Fruit fly (Drosophila melanogaster): ENCODE results near the gene CG13995.

Gene CG13995

dm6 chr2L:6031838-6032237 lies 22.3 kb upstream of the CG13995 start:
- TF ChIP-seq CG15710 (tag; optimal IDR thresholded peaks at IDR 0.05) (peak; percentile 56), gl (tag; optimal IDR thresholded peaks at IDR 0.05) (no peak), Pif1B (GFP tag; optimal IDR thresholded peaks at IDR 0.05) (no peak), CG8159 (tag; optimal IDR thresholded peaks at IDR 0.05) (peak; percentile 69), CG8301 (tag; optimal IDR thresholded peaks at IDR 0.05) (no peak), CG4496 (GFP tag; IDR thresholded peaks at IDR 0.05) (peak; percentile 60; the same call in 1 of the 3 replicates), D1 (tag; optimal IDR thresholded peaks at IDR 0.05) (no peak), Ets98B (GFP tag; IDR thresholded peaks at IDR 0.05) (peak; percentile 69), CG34367 (tag; optimal IDR thresholded peaks at IDR 0.05) (peak; percentile 45), Pif1A (GFP tag; optimal IDR thresholded peaks at IDR 0.05) (no peak), CG32121 (GFP tag; IDR thresholded peaks at IDR 0.05) (no peak), fd96Ca (GFP tag; IDR thresholded peaks at IDR 0.05) (peak; percentile 28; the same call in 1 of the 3 replicates), CG17806 (tag; optimal IDR thresholded peaks at IDR 0.05) (peak; percentile 44), CG9948 (tag; optimal IDR thresholded peaks at IDR 0.05) (peak; percentile 29), EcR (GFP tag; optimal IDR thresholded peaks at IDR 0.05) (peak; percentile 40)

dm6 chr2L:6034344-6034743 lies 19.8 kb upstream of the CG13995 start, which contains the start of gene CG9109:
Gene CG9109 (minus strand): TSS chr2L:6034423.
- TF ChIP-seq Pif1B (GFP tag; optimal IDR thresholded peaks at IDR 0.05) (no peak), CG12605 (GFP tag; IDR thresholded peaks at IDR 0.05) (peak; percentile 40; the same call in 1 of the 2 replicates)

dm6 chr2L:6035155-6035554 lies 18.9 kb upstream of the CG13995 start:
- TF ChIP-seq Ets98B (GFP tag; IDR thresholded peaks at IDR 0.05) (no peak), fd96Ca (GFP tag; IDR thresholded peaks at IDR 0.05) (no peak), Pif1A (GFP tag; optimal IDR thresholded peaks at IDR 0.05) (no peak), CG8159 (tag; optimal IDR thresholded peaks at IDR 0.05) (no peak), D1 (tag; optimal IDR thresholded peaks at IDR 0.05) (no peak), CG13204 (GFP tag; optimal IDR thresholded peaks at IDR 0.05) (no peak)

dm6 chr2L:6036710-6037109 lies 17.4 kb upstream of the CG13995 start, which contains the start of gene mtm:
Gene mtm (minus strand): TSS chr2L:6037015.
- TF ChIP-seq Ets98B (GFP tag; IDR thresholded peaks at IDR 0.05), result no peak
- TF ChIP-seq CG9948 (tag; optimal IDR thresholded peaks at IDR 0.05), result no peak
- TF ChIP-seq D1 (tag; optimal IDR thresholded peaks at IDR 0.05), result no peak
- TF ChIP-seq gl (tag; optimal IDR thresholded peaks at IDR 0.05), result no peak
- no peak for TF ChIP-seq EcR (GFP tag; optimal IDR thresholded peaks at IDR 0.05)
- no peak for TF ChIP-seq CG13204 (GFP tag; optimal IDR thresholded peaks at IDR 0.05)
- no peak for TF ChIP-seq Pif1A (GFP tag; optimal IDR thresholded peaks at IDR 0.05)
- no peak for TF ChIP-seq CG10348 (GFP tag; IDR thresholded peaks at IDR 0.05)
- no peak for TF ChIP-seq fd96Ca (GFP tag; IDR thresholded peaks at IDR 0.05)
- TF ChIP-seq CG12605 (GFP tag; IDR thresholded peaks at IDR 0.05), result no peak
- no peak for TF ChIP-seq CG17806 (tag; optimal IDR thresholded peaks at IDR 0.05)

dm6 chr2L:6037830-6038229 lies 16.3 kb upstream of the CG13995 start, which contains the start of the genes CG9117 and CG31643:
Gene CG9117 (minus strand): TSS chr2L:6037902.
Gene CG31643 (plus strand): TSS chr2L:6038117.
- TF ChIP-seq Snoo (tag; optimal IDR thresholded peaks at IDR 0.05) (peak; percentile 8), CG32121 (GFP tag; IDR thresholded peaks at IDR 0.05) (no peak), fd96Ca (GFP tag; IDR thresholded peaks at IDR 0.05) (no peak), rn (GFP tag; IDR thresholded peaks at IDR 0.05) (no peak), CG9948 (tag; optimal IDR thresholded peaks at IDR 0.05) (peak; percentile 24), Ets98B (GFP tag; IDR thresholded peaks at IDR 0.05) (peak; percentile 41), CG12605 (GFP tag; IDR thresholded peaks at IDR 0.05) (peak; percentile 78; the same call in 1 of the 2 replicates), CG17806 (tag; optimal IDR thresholded peaks at IDR 0.05) (peak; percentile 39), CG15710 (tag; optimal IDR thresholded peaks at IDR 0.05) (peak; percentile 68)

- no peak for TF ChIP-seq Pif1A (GFP tag; optimal IDR thresholded peaks at IDR 0.05)
- TF ChIP-seq Pif1B (GFP tag; optimal IDR thresholded peaks at IDR 0.05), result no peak
- TF ChIP-seq CG9948 (tag; optimal IDR thresholded peaks at IDR 0.05), result no peak
- TF ChIP-seq fd96Ca (GFP tag; IDR thresholded peaks at IDR 0.05), result no peak
- TF ChIP-seq rn (GFP tag; IDR thresholded peaks at IDR 0.05), result no peak
- no peak for TF ChIP-seq gl (tag; optimal IDR thresholded peaks at IDR 0.05)
- TF ChIP-seq CG13204 (GFP tag; optimal IDR thresholded peaks at IDR 0.05), result no peak
- TF ChIP-seq CG17806 (tag; optimal IDR thresholded peaks at IDR 0.05), result no peak
- TF ChIP-seq CG32121 (GFP tag; IDR thresholded peaks at IDR 0.05), result no peak
- no peak for TF ChIP-seq CG8301 (tag; optimal IDR thresholded peaks at IDR 0.05)
- TF ChIP-seq CG14655 (GFP tag; optimal IDR thresholded peaks at IDR 0.05), result no peak
- TF ChIP-seq CG12605 (GFP tag; IDR thresholded peaks at IDR 0.05), result no peak
- TF ChIP-seq CG15710 (tag; optimal IDR thresholded peaks at IDR 0.05), result no peak
- no peak for TF ChIP-seq CG4496 (GFP tag; IDR thresholded peaks at IDR 0.05)
These were observed 8.6 kb upstream of the CG13995 start for dm6 chr2L:6045484-6045883.

dm6 chr2L:6045972-6046718 lies 8.0 kb upstream of the CG13995 start, which contains the start of gene Pfas:
Gene Pfas (minus strand): TSS chr2L:6046050.
- TF ChIP-seq CG12605 (GFP tag; IDR thresholded peaks at IDR 0.05) (no peak), gl (tag; optimal IDR thresholded peaks at IDR 0.05) (peak; percentile 3), rn (GFP tag; IDR thresholded peaks at IDR 0.05) (no peak), Ets98B (GFP tag; IDR thresholded peaks at IDR 0.05) (peak; percentile 65), fd96Ca (GFP tag; IDR thresholded peaks at IDR 0.05) (peak; percentile 68; the same call in 2 of the 3 replicates), CG9948 (tag; optimal IDR thresholded peaks at IDR 0.05) (peak; percentile 35), CG17806 (tag; optimal IDR thresholded peaks at IDR 0.05) (peak; percentile 51), CG14655 (GFP tag; optimal IDR thresholded peaks at IDR 0.05) (no peak), CG32121 (GFP tag; IDR thresholded peaks at IDR 0.05) (peak; percentile 61), Pif1B (GFP tag; optimal IDR thresholded peaks at IDR 0.05) (no peak), Pif1A (GFP tag; optimal IDR thresholded peaks at IDR 0.05) (no peak), CG15710 (tag; optimal IDR thresholded peaks at IDR 0.05) (peak; percentile 53), D1 (tag; optimal IDR thresholded peaks at IDR 0.05) (no peak), CG8159 (tag; optimal IDR thresholded peaks at IDR 0.05) (peak; percentile 50), CG4496 (GFP tag; IDR thresholded peaks at IDR 0.05) (peak; percentile 60; the same call in 1 of the 3 replicates), CG34367 (tag; optimal IDR thresholded peaks at IDR 0.05) (peak; percentile 28), Snoo (tag; optimal IDR thresholded peaks at IDR 0.05) (peak; percentile 46), CG8301 (tag; optimal IDR thresholded peaks at IDR 0.05) (peak; percentile 50), EcR (GFP tag; optimal IDR thresholded peaks at IDR 0.05) (peak; percentile 96), CG13204 (GFP tag; optimal IDR thresholded peaks at IDR 0.05) (no peak), CG10348 (GFP tag; IDR thresholded peaks at IDR 0.05) (no peak)
